Worm (Caenorhabditis elegans) whole organism, young adult: Measurements from ENCODE around the gene T09D3.3.

Experiments used
- F37B4.10 ChIP-seq: fragments of 200-800 bp; sonication (Bioruptor generic); IDR thresholded peaks from 2 replicates; pipeline ENCODE4 v1.3.6; 2022; ENCODE audit warnings: missing genetic modification characterization, missing compliant biosample characterization
- ama-1 ChIP-seq, 3 experiments: fragments of 150-350 bp in 1 of 3; sonication (generic microtip) in 2 of 3; optimal IDR thresholded peaks; 2 replicates each; lab custom pipeline; 2014 to 2018; ENCODE audit warnings: missing biosample characterization in 2 of 3, missing genetic modification characterization in 2 of 3, missing genetic modification reagents in 2 of 3
- attf-3 ChIP-seq: fragments of 200-800 bp; sonication (Bioruptor generic); conservative IDR thresholded peaks from 2 replicates; pipeline ENCODE4 v1.3.6; 2022; ENCODE audit warnings: missing genetic modification reagents, missing genetic modification characterization, missing compliant biosample characterization
- bed-2 ChIP-seq: fragments of 200-800 bp; sonication (Bioruptor generic); IDR thresholded peaks from 2 replicates; pipeline ENCODE4 v1.3.6; 2022; ENCODE audit warnings: missing genetic modification reagents, missing genetic modification characterization, missing compliant biosample characterization
- pbrm-1 ChIP-seq: fragments of 200-800 bp; sonication (Bioruptor generic); IDR thresholded peaks from 2 replicates; pipeline ENCODE4 v1.3.6; 2022; ENCODE audit warnings: missing genetic modification reagents, missing genetic modification characterization, missing compliant biosample characterization
- unc-62 ChIP-seq: fragments of 150-350 bp; optimal IDR thresholded peaks from 2 replicates; lab custom pipeline; 2014; ENCODE audit warnings: missing biosample characterization, missing genetic modification reagents, missing genetic modification characterization
- zfh-2 ChIP-seq: fragments of 200-800 bp; sonication (Bioruptor generic); conservative IDR thresholded peaks from 2 replicates; pipeline ENCODE4 v1.3.6; 2022; ENCODE audit warnings: missing genetic modification reagents, missing genetic modification characterization, missing compliant biosample characterization

DNA sequence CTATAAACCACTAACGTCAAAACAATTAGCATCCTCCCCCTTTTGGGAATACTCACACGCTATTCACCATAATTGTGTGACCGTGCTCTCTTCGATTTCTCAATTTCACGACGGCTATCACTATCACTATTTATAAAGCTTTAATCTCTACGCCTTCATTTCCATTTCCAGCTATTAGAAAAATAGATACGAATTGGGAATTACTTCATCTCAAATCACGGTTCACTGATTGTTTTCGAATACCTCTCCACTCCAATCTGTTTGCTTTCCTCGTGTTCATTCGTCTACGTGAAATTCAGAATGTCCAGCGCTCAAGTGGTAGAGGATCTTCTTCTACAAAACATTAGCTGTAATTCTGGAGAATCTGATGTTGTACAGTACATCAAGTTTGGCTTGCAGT, 12.5 kb downstream of the T09D3.3 start, which contains the start of gene srg-29:
- no peak for TF ChIP-seq zfh-2
- no peak for TF ChIP-seq pbrm-1
- no peak for TF ChIP-seq bed-2 (GFP tag; lab: Robert Waterston, UW)
- no peak for TF ChIP-seq attf-3
- no peak for TF ChIP-seq unc-62 (GFP tag; lab: Kevin White, UChicago)
- no peak for TF ChIP-seq F37B4.10 (GFP tag; lab: Robert Waterston, UW)
- no peak for TF ChIP-seq ama-1 (optimal IDR thresholded peaks at IDR 0.05; lab: Kevin White, UChicago)
- no peak for TF ChIP-seq ama-1 (GFP tag; optimal IDR thresholded peaks at IDR 0.05; lab: Kevin White, UChicago)
